Worm (Caenorhabditis elegans) whole organism, L1 larva: ENCODE data around the gene acp-2.
A peak's percentile ranks its signal among the peaks of the same experiment; 100 is the strongest.

Experiments used
- C16A3.4 ChIP-seq: fragments of 150-350 bp; optimal IDR thresholded peaks from 2 replicates; lab custom pipeline; 2014; ENCODE audit warnings: missing biosample characterization, missing genetic modification characterization
- F16B12.6 ChIP-seq: fragments of 150-350 bp; optimal IDR thresholded peaks from 2 replicates; lab custom pipeline; 2014; ENCODE audit warnings: missing biosample characterization, missing genetic modification characterization
- Y116A8C.19 ChIP-seq: sonication (generic microtip); optimal IDR thresholded peaks from 2 replicates; lab custom pipeline; 2016; ENCODE audit warnings: missing compliant biosample characterization, missing genetic modification characterization, borderline replicate concordance
- aha-1 ChIP-seq: fragments of 150-350 bp; optimal IDR thresholded peaks from 2 replicates; lab custom pipeline; 2014; ENCODE audit warnings: missing biosample characterization, missing genetic modification characterization
- aly-2 ChIP-seq: fragments of 150-350 bp; optimal IDR thresholded peaks from 2 replicates; lab custom pipeline; 2014; ENCODE audit warnings: missing biosample characterization, missing genetic modification characterization
- ama-1 ChIP-seq: fragments of 150-350 bp; optimal IDR thresholded peaks from 2 replicates; lab custom pipeline; 2014
- ceh-63 ChIP-seq: fragments of 200-800 bp; sonication (Bioruptor generic); optimal IDR thresholded peaks from 2 replicates; lab custom pipeline; 2018; ENCODE audit warnings: mild to moderate bottlenecking, missing genetic modification characterization, missing compliant biosample characterization
- ceh-82 ChIP-seq, 3 experiments: fragments of 150-350 bp in 1 of 3; sonication (generic microtip) in 2 of 3; optimal IDR thresholded peaks; 2 replicates each; lab custom pipeline; 2014 to 2017; ENCODE audit warnings: missing biosample characterization in 3 of 3, missing genetic modification characterization in 3 of 3
- ceh-88 ChIP-seq: fragments of 200-800 bp; sonication (Bioruptor generic); IDR thresholded peaks from 2 replicates; pipeline ENCODE4 v1.3.6; 2022; ENCODE audit warnings: missing genetic modification characterization, missing compliant biosample characterization
- ces-1 ChIP-seq: fragments of 150-350 bp; optimal IDR thresholded peaks from 2 replicates; lab custom pipeline; 2014; ENCODE audit warnings: missing biosample characterization, missing genetic modification reagents, missing genetic modification characterization
- dpl-1 ChIP-seq, 3 experiments: fragments of 150-350 bp in 2 of 3; sonication (generic microtip) in 1 of 3; optimal IDR thresholded peaks; 2 replicates each; lab custom pipeline; 2014 to 2017; ENCODE audit warnings: missing biosample characterization in 3 of 3, missing genetic modification characterization in 3 of 3, missing genetic modification reagents in 3 of 3
- dsc-1 ChIP-seq: sonication (generic microtip); optimal IDR thresholded peaks from 2 replicates; lab custom pipeline; 2016; ENCODE audit warnings: mild to moderate bottlenecking, missing genetic modification characterization, missing compliant biosample characterization
- elt-2 ChIP-seq: sonication (generic microtip); optimal IDR thresholded peaks from 2 replicates; lab custom pipeline; 2016; ENCODE audit warnings: missing genetic modification characterization, mild to moderate bottlenecking, inconsistent platforms, missing compliant biosample characterization, missing genetic modification reagents
- elt-3 ChIP-seq, 6 experiments: fragments of 150-350 bp in 1 of 6; sonication (generic microtip); optimal IDR thresholded peaks; 2 replicates each; lab custom pipeline; 2017 to 2018; ENCODE audit warnings: missing biosample characterization in 6 of 6, missing genetic modification characterization in 6 of 6, inconsistent platforms in 1 of 6
- fkh-4 ChIP-seq: sonication (generic microtip); optimal IDR thresholded peaks from 2 replicates; lab custom pipeline; 2016; ENCODE audit warnings: missing compliant biosample characterization, missing genetic modification characterization, borderline replicate concordance
- fkh-8 ChIP-seq: sonication (generic microtip); optimal IDR thresholded peaks from 2 replicates; lab custom pipeline; 2016; ENCODE audit warnings: mild to moderate bottlenecking, missing genetic modification characterization, missing compliant biosample characterization
- fos-1 ChIP-seq: fragments of 150-350 bp; optimal IDR thresholded peaks from 2 replicates; lab custom pipeline; 2014; ENCODE audit warnings: missing biosample characterization, missing genetic modification characterization
- grh-1 ChIP-seq: fragments of 200-800 bp; sonication (Bioruptor generic); IDR thresholded peaks from 2 replicates; pipeline ENCODE4 v1.3.6; 2022; ENCODE audit warnings: missing genetic modification reagents, missing genetic modification characterization, missing compliant biosample characterization
- hlh-17 ChIP-seq: fragments of 200-800 bp; sonication (Bioruptor generic); optimal IDR thresholded peaks from 2 replicates; lab custom pipeline; 2018; ENCODE audit warnings: missing genetic modification characterization, mild to moderate bottlenecking, missing compliant biosample characterization, moderate library complexity, borderline replicate concordance
- hlh-4 ChIP-seq: sonication (generic microtip); optimal IDR thresholded peaks from 2 replicates; lab custom pipeline; 2016; ENCODE audit warnings: mild to moderate bottlenecking, missing genetic modification characterization, missing compliant biosample characterization
- hpl-2 ChIP-seq: fragments of 150-350 bp; optimal IDR thresholded peaks from 2 replicates; lab custom pipeline; 2014; ENCODE audit warnings: missing biosample characterization, missing genetic modification reagents, missing genetic modification characterization
- irx-1 ChIP-seq: sonication (generic microtip); optimal IDR thresholded peaks from 2 replicates; lab custom pipeline; 2016; ENCODE audit warnings: missing genetic modification characterization, missing compliant biosample characterization
- isw-1 ChIP-seq: fragments of 200-800 bp; sonication (Bioruptor generic); IDR thresholded peaks from 2 replicates; pipeline ENCODE4 v1.3.6; 2022; ENCODE audit warnings: missing genetic modification characterization, missing compliant biosample characterization
- jun-1 ChIP-seq: fragments of 150-350 bp; optimal IDR thresholded peaks from 2 replicates; lab custom pipeline; 2014; ENCODE audit warnings: missing biosample characterization, missing genetic modification reagents, missing genetic modification characterization
- lin-13 ChIP-seq: fragments of 150-350 bp; optimal IDR thresholded peaks from 2 replicates; lab custom pipeline; 2014; ENCODE audit warnings: missing biosample characterization, missing genetic modification reagents, missing genetic modification characterization
- lin-14 ChIP-seq: fragments of 200-800 bp; sonication (Bioruptor generic); optimal IDR thresholded peaks from 2 replicates; lab custom pipeline; 2018; ENCODE audit warnings: mild to moderate bottlenecking, missing genetic modification characterization, moderate library complexity, missing compliant biosample characterization
- lin-15B ChIP-seq: fragments of 150-350 bp; sonication (generic microtip); optimal IDR thresholded peaks from 3 replicates; lab custom pipeline; 2014; ENCODE audit warnings: missing biosample characterization, missing genetic modification characterization
- lir-3 ChIP-seq: sonication (generic microtip); optimal IDR thresholded peaks from 2 replicates; lab custom pipeline; 2016; ENCODE audit warnings: mild to moderate bottlenecking, missing genetic modification characterization, moderate library complexity, missing compliant biosample characterization; ENCODE audit not compliant: poor library complexity
- lsy-2 ChIP-seq, 2 experiments: fragments of 150-350 bp; optimal IDR thresholded peaks; 2 replicates each; lab custom pipeline; 2014; ENCODE audit warnings: missing biosample characterization in 2 of 2, missing genetic modification characterization in 2 of 2
- mep-1 ChIP-seq: fragments of 150-350 bp; optimal IDR thresholded peaks from 2 replicates; lab custom pipeline; 2014; ENCODE audit warnings: missing biosample characterization, missing genetic modification characterization
- nhr-237 ChIP-seq: fragments of 150-350 bp; optimal IDR thresholded peaks from 2 replicates; lab custom pipeline; 2014; ENCODE audit warnings: missing biosample characterization, missing genetic modification characterization
- nhr-47 ChIP-seq: sonication (generic microtip); optimal IDR thresholded peaks from 2 replicates; lab custom pipeline; 2016; ENCODE audit warnings: mild to moderate bottlenecking, missing genetic modification characterization, moderate library complexity, missing compliant biosample characterization
- nhr-71 ChIP-seq: sonication (generic microtip); optimal IDR thresholded peaks from 2 replicates; lab custom pipeline; 2016; ENCODE audit warnings: mild to moderate bottlenecking, missing genetic modification characterization, moderate library complexity, missing compliant biosample characterization
- nhr-76 ChIP-seq: sonication (generic microtip); optimal IDR thresholded peaks from 2 replicates; lab custom pipeline; 2017; ENCODE audit warnings: missing biosample characterization, missing genetic modification characterization
- nhr-77 ChIP-seq: fragments of 150-350 bp; optimal IDR thresholded peaks from 2 replicates; lab custom pipeline; 2014; ENCODE audit warnings: missing biosample characterization, missing genetic modification characterization
- nhr-84 ChIP-seq: sonication (generic microtip); optimal IDR thresholded peaks from 2 replicates; lab custom pipeline; 2017; ENCODE audit warnings: missing biosample characterization, missing genetic modification characterization
- nhr-85 ChIP-seq: sonication (generic microtip); peaks from one replicate; lab custom pipeline; 2016; ENCODE audit warnings: missing genetic modification characterization, inconsistent platforms, missing compliant biosample characterization
- nhr-90 ChIP-seq: sonication (generic microtip); optimal IDR thresholded peaks from 2 replicates; lab custom pipeline; 2016; ENCODE audit warnings: mild to moderate bottlenecking, missing genetic modification characterization, missing compliant biosample characterization; ENCODE audit not compliant: poor library complexity
- pag-3 ChIP-seq: sonication (generic microtip); optimal IDR thresholded peaks from 2 replicates; lab custom pipeline; 2017; ENCODE audit warnings: missing genetic modification characterization, mild to moderate bottlenecking, missing compliant biosample characterization, antibody characterized with exemption, borderline replicate concordance; ENCODE audit not compliant: insufficient read depth
- pax-3 ChIP-seq: fragments of 200-800 bp; sonication (Bioruptor generic); optimal IDR thresholded peaks from 2 replicates; lab custom pipeline; 2018; ENCODE audit warnings: mild to moderate bottlenecking, missing genetic modification characterization, moderate library complexity, missing compliant biosample characterization
- pqm-1 ChIP-seq: sonication (generic microtip); optimal IDR thresholded peaks from 3 replicates; lab custom pipeline; 2017; ENCODE audit warnings: missing biosample characterization, missing genetic modification characterization
- rnt-1 ChIP-seq: sonication (generic microtip); optimal IDR thresholded peaks from 2 replicates; lab custom pipeline; 2016; ENCODE audit warnings: mild to moderate bottlenecking, missing genetic modification characterization, moderate library complexity, missing compliant biosample characterization
- snu-23 ChIP-seq: sonication (generic microtip); optimal IDR thresholded peaks from 2 replicates; lab custom pipeline; 2016; ENCODE audit warnings: missing genetic modification characterization, missing compliant biosample characterization
- sptf-1 ChIP-seq: fragments of 150-350 bp; optimal IDR thresholded peaks from 2 replicates; lab custom pipeline; 2014; ENCODE audit warnings: missing biosample characterization, missing genetic modification characterization
- swsn-7 ChIP-seq: sonication (generic microtip); optimal IDR thresholded peaks from 2 replicates; lab custom pipeline; 2016; ENCODE audit warnings: missing genetic modification characterization, missing compliant biosample characterization
- tbx-2 ChIP-seq: sonication (generic microtip); optimal IDR thresholded peaks from 2 replicates; lab custom pipeline; 2016; ENCODE audit warnings: missing genetic modification characterization, missing compliant biosample characterization
- tlp-1 ChIP-seq: fragments of 150-350 bp; optimal IDR thresholded peaks from 2 replicates; lab custom pipeline; 2014; ENCODE audit warnings: missing biosample characterization, missing genetic modification characterization
- unc-62 ChIP-seq: fragments of 150-350 bp; optimal IDR thresholded peaks from 2 replicates; lab custom pipeline; 2014; ENCODE audit warnings: missing biosample characterization, missing genetic modification reagents, missing genetic modification characterization
- unc-86 ChIP-seq: sonication (generic microtip); optimal IDR thresholded peaks from 2 replicates; lab custom pipeline; 2016; ENCODE audit warnings: missing genetic modification characterization, missing compliant biosample characterization
- unc-98 ChIP-seq: fragments of 200-800 bp; sonication (Bioruptor generic); IDR thresholded peaks from 2 replicates; pipeline ENCODE4 v1.3.6; 2022; ENCODE audit warnings: missing genetic modification characterization, missing compliant biosample characterization
- zag-1 ChIP-seq: fragments of 150-350 bp; optimal IDR thresholded peaks from 2 replicates; lab custom pipeline; 2014; ENCODE audit warnings: missing biosample characterization, missing genetic modification characterization
- zip-4 ChIP-seq: fragments of 200-800 bp; sonication (Bioruptor generic); optimal IDR thresholded peaks from 2 replicates; lab custom pipeline; 2018; ENCODE audit warnings: mild to moderate bottlenecking, missing genetic modification characterization, moderate library complexity, missing compliant biosample characterization

The acp-2 gene

ce11 chrII:8440792-8441191 lies 8.9 kb upstream of the acp-2 start (continued):
- TF ChIP-seq unc-86 = no peak
- TF ChIP-seq tbx-2 = peak; percentile 30
- TF ChIP-seq nhr-71 (tag; lab: Kevin White, UChicago) = peak; percentile 75
- TF ChIP-seq lir-3 (tag; lab: Kevin White, UChicago) = no peak
- no peak for TF ChIP-seq hlh-4
- TF ChIP-seq ama-1 (lab: Kevin White, UChicago) = no peak
- TF ChIP-seq isw-1 (GFP tag; lab: Robert Waterston, UW) = no peak

ce11 chrII:8440097-8440496 lies 8.2 kb upstream of the acp-2 start:
- TF ChIP-seq pax-3 (tag; lab: Kevin White, UChicago) (no peak), nhr-90 (no peak), fkh-4 (tag; lab: Kevin White, UChicago) (no peak), fkh-8 (tag; lab: Kevin White, UChicago) (no peak), pqm-1 (tag; lab: Kevin White, UChicago) (no peak), ceh-82 (tag; optimal IDR thresholded peaks at IDR 0.05; lab: Kevin White, UChicago) (no peak), Y116A8C.19 (tag; lab: Kevin White, UChicago) (no peak), fos-1 (tag; lab: Kevin White, UChicago) (no peak), ces-1 (GFP tag; lab: Kevin White, UChicago) (no peak), jun-1 (tag; lab: Kevin White, UChicago) (no peak), unc-62 (GFP tag; lab: Kevin White, UChicago) (no peak), aha-1 (tag; lab: Kevin White, UChicago) (no peak), ceh-88 (GFP tag; lab: Robert Waterston, UW) (no peak), lsy-2 (tag; optimal IDR thresholded peaks at IDR 0.05; lab: Kevin White, UChicago) (no peak), tlp-1 (tag; lab: Kevin White, UChicago) (no peak), rnt-1 (no peak), unc-86 (no peak), lin-13 (GFP tag; lab: Kevin White, UChicago) (no peak), nhr-71 (tag; lab: Kevin White, UChicago) (peak; percentile 20), nhr-237 (no peak), zip-4 (GFP tag; lab: Kevin White, UChicago) (no peak), snu-23 (GFP tag; lab: Kevin White, UChicago) (no peak), mep-1 (no peak), dsc-1 (no peak), dpl-1 (GFP tag; optimal IDR thresholded peaks at IDR 0.05; lab: Kevin White, UChicago) (no peak), lin-15B (tag; lab: Kevin White, UChicago) (no peak), irx-1 (tag; lab: Kevin White, UChicago) (no peak), C16A3.4 (no peak), lin-14 (GFP tag; lab: Kevin White, UChicago) (peak; percentile 8), pag-3 (tag; lab: Kevin White, UChicago) (no peak), zag-1 (no peak), grh-1 (GFP tag; lab: Robert Waterston, UW) (no peak), hlh-17 (no peak), nhr-77 (no peak), aly-2 (tag; lab: Kevin White, UChicago) (no peak), nhr-76 (tag; lab: Kevin White, UChicago) (no peak), hpl-2 (GFP tag; lab: Kevin White, UChicago) (no peak), nhr-47 (tag; lab: Kevin White, UChicago) (no peak), unc-98 (GFP tag; lab: Robert Waterston, UW) (no peak), tbx-2 (no peak), nhr-85 (peak; percentile 88), F16B12.6 (tag; lab: Kevin White, UChicago) (no peak), sptf-1 (tag; lab: Kevin White, UChicago) (no peak), ama-1 (lab: Kevin White, UChicago) (peak; percentile 2), nhr-84 (tag; lab: Kevin White, UChicago) (no peak), swsn-7 (tag; lab: Kevin White, UChicago) (no peak), elt-2 (no peak), elt-3 (tag; optimal IDR thresholded peaks at IDR 0.05; lab: Kevin White, UChicago) (no peak), ceh-63 (GFP tag; lab: Kevin White, UChicago) (no peak)
